Fruit fly (Drosophila melanogaster): ENCODE measurements around the gene Dab.

The Dab gene

dm6 chr3L:16743906-16744704, 32.2 kb downstream of the Dab start (continued):
- no peak for TF ChIP-seq CG4707 (GFP tag; optimal IDR thresholded peaks at IDR 0.05)
- no peak for TF ChIP-seq CG17359 (tag; optimal IDR thresholded peaks at IDR 0.05)
- TF ChIP-seq croc (GFP tag; conservative IDR thresholded peaks at IDR 0.05) = no peak
- no peak for TF ChIP-seq CG14667 (GFP tag; IDR thresholded peaks at IDR 0.05)
- no peak for TF ChIP-seq CG7987 (GFP tag; optimal IDR thresholded peaks at IDR 0.05)
- TF ChIP-seq Dbx (GFP tag; IDR thresholded peaks at IDR 0.05) = no peak
- TF ChIP-seq fd96Cb (tag; optimal IDR thresholded peaks at IDR 0.05) = peak; percentile 13
- no peak for TF ChIP-seq Dref (GFP tag; IDR thresholded peaks at IDR 0.05)
- TF ChIP-seq tll (GFP tag; optimal IDR thresholded peaks at IDR 0.05) = no peak
- no peak for TF ChIP-seq fru (optimal IDR thresholded peaks at IDR 0.05)
- peak; percentile 64 for TF ChIP-seq dmrt11E (tag; optimal IDR thresholded peaks at IDR 0.05)
- no peak for TF ChIP-seq Trl (optimal IDR thresholded peaks at IDR 0.05)
- TF ChIP-seq Trl (GFP tag; optimal IDR thresholded peaks at IDR 0.05) = no peak
- no peak for TF ChIP-seq Doc2 (GFP tag; IDR thresholded peaks at IDR 0.05)
- no peak for TF ChIP-seq tap (tag; optimal IDR thresholded peaks at IDR 0.05)
- TF ChIP-seq Dad (GFP tag; optimal IDR thresholded peaks at IDR 0.05) = no peak
- no peak for TF ChIP-seq Fer1 (GFP tag; optimal IDR thresholded peaks at IDR 0.05)
- TF ChIP-seq pum (GFP tag; optimal IDR thresholded peaks at IDR 0.05) = no peak
- no peak; the same call in 1 of the 3 replicates for TF ChIP-seq row (GFP tag; IDR thresholded peaks at IDR 0.05)
- TF ChIP-seq CG2129 (GFP tag; IDR thresholded peaks at IDR 0.05; ENCODE audit: partially characterized antibody) = no peak
- TF ChIP-seq Bgb (GFP tag; IDR thresholded peaks at IDR 0.05; ENCODE audit: partially characterized antibody) = no peak
- TF ChIP-seq cad (GFP tag; optimal IDR thresholded peaks at IDR 0.05) = no peak
- TF ChIP-seq CG8388 (GFP tag; optimal IDR thresholded peaks at IDR 0.05) = peak; percentile 23
- no peak for TF ChIP-seq crp (GFP tag; optimal IDR thresholded peaks at IDR 0.05)
- TF ChIP-seq Adf1 (GFP tag; IDR thresholded peaks at IDR 0.05) = no peak
- no peak for TF ChIP-seq trh (GFP tag; optimal IDR thresholded peaks at IDR 0.05)
- TF ChIP-seq Hr78 (GFP tag; optimal IDR thresholded peaks at IDR 0.05) = no peak
- TF ChIP-seq ERR (GFP tag; optimal IDR thresholded peaks at IDR 0.05) = no peak
- TF ChIP-seq Six4 (GFP tag; optimal IDR thresholded peaks at IDR 0.05) = peak; percentile 13
- no peak for TF ChIP-seq lab (GFP tag; optimal IDR thresholded peaks at IDR 0.05)
- no peak for TF ChIP-seq vnd (GFP tag; IDR thresholded peaks at IDR 0.05; ENCODE audit: partially characterized antibody)
- no peak for TF ChIP-seq CG12659 (GFP tag; optimal IDR thresholded peaks at IDR 0.05)
- no peak for TF ChIP-seq Max (GFP tag; optimal IDR thresholded peaks at IDR 0.05)
- no peak for TF ChIP-seq H2.0 (GFP tag; IDR thresholded peaks at IDR 0.05)
- TF ChIP-seq z (GFP tag; IDR thresholded peaks at IDR 0.05) = no peak
- no peak for TF ChIP-seq nom (GFP tag; optimal IDR thresholded peaks at IDR 0.05)
- TF ChIP-seq CG3995 (GFP tag; optimal IDR thresholded peaks at IDR 0.05) = no peak
- TF ChIP-seq Hand (GFP tag; optimal IDR thresholded peaks at IDR 0.05) = no peak
- no peak for TF ChIP-seq btn (GFP tag; optimal IDR thresholded peaks at IDR 0.05)
- peak; percentile 68 for TF ChIP-seq CG10267 (tag; optimal IDR thresholded peaks at IDR 0.05)
- TF ChIP-seq CG17612 (GFP tag; IDR thresholded peaks at IDR 0.05) = no peak
- no peak for TF ChIP-seq Bdp1 (GFP tag; optimal IDR thresholded peaks at IDR 0.05)
- TF ChIP-seq oc (tag; optimal IDR thresholded peaks at IDR 0.05) = peak; percentile 4
- TF ChIP-seq CG16779 (GFP tag; IDR thresholded peaks at IDR 0.05) = no peak
- no peak for TF ChIP-seq CG4730 (GFP tag; IDR thresholded peaks at IDR 0.05)
- no peak for TF ChIP-seq unpg (GFP tag; optimal IDR thresholded peaks at IDR 0.05)
- TF ChIP-seq CG12769 (tag; optimal IDR thresholded peaks at IDR 0.05) = no peak
- TF ChIP-seq CG32532 (GFP tag; IDR thresholded peaks at IDR 0.05) = no peak
- no peak for TF ChIP-seq ash1 (GFP tag; optimal IDR thresholded peaks at IDR 0.05)
